Fruit fly (Drosophila melanogaster) whole organism, embryonic: ENCODE data around the gene grnd.

Experiments used
- CG9797 ChIP-seq: fragments of 200-800 bp; sonication (Bioruptor generic); optimal IDR thresholded peaks from 3 replicates; lab custom pipeline; 2018; ENCODE audit warnings: missing biosample characterization, mild to moderate bottlenecking, missing genetic modification characterization
- HmgD ChIP-seq: fragments of 200-800 bp; sonication (Bioruptor generic); optimal IDR thresholded peaks from 3 replicates; lab custom pipeline; 2016; ENCODE audit warnings: missing biosample characterization, missing genetic modification characterization
- Usf ChIP-seq: fragments of 200-800 bp; sonication (Bioruptor generic); optimal IDR thresholded peaks from 2 replicates; lab custom pipeline; 2017; ENCODE audit warnings: missing genotype, missing biosample characterization, missing genetic modification characterization
- cas ChIP-seq: fragments of 200-800 bp; sonication (Bioruptor generic); IDR thresholded peaks from 2 replicates; pipeline ENCODE4 v1.3.6; 2022; ENCODE audit warnings: missing biosample characterization, missing genetic modification characterization

dm6 chr2L:18478509-18479176, 6.6 kb upstream of the grnd start:
- no peak for TF ChIP-seq HmgD
- TF ChIP-seq cas = no peak
- TF ChIP-seq CG9797 (GFP tag; lab: Kevin White, UChicago) = no peak
- no peak for TF ChIP-seq Usf (GFP tag; lab: Kevin White, UChicago)
